Fruit fly (Drosophila melanogaster): Measurements from ENCODE around the gene tgo.

Gene tgo

DNA sequence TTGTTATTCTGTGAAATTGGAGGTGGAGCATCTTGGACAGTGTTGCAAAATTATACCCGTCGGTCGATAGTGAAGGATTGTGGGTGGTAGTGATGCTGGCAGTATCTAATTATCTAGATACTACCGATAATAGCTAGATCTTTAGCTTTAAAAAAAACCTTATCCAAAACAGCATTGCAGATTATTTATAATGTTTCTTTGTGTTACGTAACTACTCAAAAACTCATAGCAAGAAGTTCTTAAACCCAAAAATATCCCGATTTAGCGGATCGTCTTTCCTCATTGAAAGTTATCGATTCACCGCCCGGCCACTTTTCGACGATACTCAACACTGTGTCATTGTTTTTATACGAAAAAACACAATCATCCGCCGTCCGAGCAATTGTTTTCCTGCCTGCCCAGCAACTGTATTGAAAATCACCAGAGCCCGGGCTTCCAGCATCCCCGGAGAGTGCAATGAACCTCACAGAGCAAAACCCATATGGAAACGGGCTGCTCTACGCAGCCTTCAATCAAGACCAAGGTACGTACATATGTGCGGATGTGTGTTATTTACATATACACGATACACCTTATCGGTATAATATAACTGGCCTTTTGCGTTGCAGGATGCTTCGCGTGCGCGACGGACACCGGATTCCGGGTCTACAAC lies 26.8 kb downstream of the tgo start, which contains the start of gene CG11975 (continued):
- TF ChIP-seq Bgb (GFP tag; IDR thresholded peaks at IDR 0.05; ENCODE audit: partially characterized antibody) = peak; percentile 66
- peak; percentile 78 for TF ChIP-seq slp2 (GFP tag; optimal IDR thresholded peaks at IDR 0.05)
- TF ChIP-seq GATAe (GFP tag; conservative IDR thresholded peaks at IDR 0.05) = 0 out of 2 replicates have a peak, but pooled peaks have one; percentile 54
- TF ChIP-seq Hr39 (optimal IDR thresholded peaks at IDR 0.05) = no peak
- TF ChIP-seq ham (GFP tag; IDR thresholded peaks at IDR 0.05) = no peak
- TF ChIP-seq dan (GFP tag; IDR thresholded peaks at IDR 0.05) = no peak
- TF ChIP-seq Dp (GFP tag; optimal IDR thresholded peaks at IDR 0.05) = peak; percentile 3
- peak; percentile 28 for TF ChIP-seq BtbVII (GFP tag; optimal IDR thresholded peaks at IDR 0.05)
- peak; percentile 64 for TF ChIP-seq Atf6 (GFP tag; IDR thresholded peaks at IDR 0.05)
- TF ChIP-seq odd (GFP tag; optimal IDR thresholded peaks at IDR 0.05) = no peak
- peak; percentile 91 for TF ChIP-seq HmgD (GFP tag; optimal IDR thresholded peaks at IDR 0.05)
- peak; percentile 30 for TF ChIP-seq CG4328 (GFP tag; optimal IDR thresholded peaks at IDR 0.05)
- TF ChIP-seq gt (GFP tag; IDR thresholded peaks at IDR 0.05) = no peak
- TF ChIP-seq CG5180 (GFP tag; optimal IDR thresholded peaks at IDR 0.05) = no peak
- TF ChIP-seq CG2129 (GFP tag; IDR thresholded peaks at IDR 0.05; ENCODE audit: partially characterized antibody) = peak; percentile 50; the same call in 1 of the 2 replicates
- TF ChIP-seq CG13123 (GFP tag; optimal IDR thresholded peaks at IDR 0.05) = peak; percentile 36
- peak; percentile 43; the same call in 1 of the 3 replicates for TF ChIP-seq CG14860 (GFP tag; IDR thresholded peaks at IDR 0.05; ENCODE audit: partially characterized antibody)
- TF ChIP-seq Stat92E (GFP tag; optimal IDR thresholded peaks at IDR 0.05) = peak in 1 of 3 experiments; percentile 65
- peak; percentile 58 for TF ChIP-seq ftz-f1 (GFP tag; optimal IDR thresholded peaks at IDR 0.05)
- no peak for TF ChIP-seq nerfin-2 (GFP tag; IDR thresholded peaks at IDR 0.05; ENCODE audit: partially characterized antibody)
- peak; percentile 31 for TF ChIP-seq CG9437 (GFP tag; optimal IDR thresholded peaks at IDR 0.05)
- peak; percentile 79 for TF ChIP-seq Max (GFP tag; optimal IDR thresholded peaks at IDR 0.05)
- 0 out of 2 replicates have a peak, but pooled peaks have one; percentile 12 for TF ChIP-seq Adf1 (GFP tag; IDR thresholded peaks at IDR 0.05)
- peak; percentile 29 for TF ChIP-seq CG16815 (GFP tag; optimal IDR thresholded peaks at IDR 0.05)
- 0 out of 2 replicates have a peak, but pooled peaks have one; percentile 12 for TF ChIP-seq CG14667 (GFP tag; IDR thresholded peaks at IDR 0.05)
- peak; percentile 44 for TF ChIP-seq CG7987 (GFP tag; optimal IDR thresholded peaks at IDR 0.05)
- peak; percentile 83 for TF ChIP-seq Side (GFP tag; optimal IDR thresholded peaks at IDR 0.05)
- peak; percentile 86 for TF ChIP-seq sob (GFP tag; IDR thresholded peaks at IDR 0.05)
- peak; percentile 35 for TF ChIP-seq psq (GFP tag; optimal IDR thresholded peaks at IDR 0.05)
- TF ChIP-seq az2 (GFP tag; optimal IDR thresholded peaks at IDR 0.05) = peak; percentile 73
- TF ChIP-seq CG7745 (tag; optimal IDR thresholded peaks at IDR 0.05) = no peak
- TF ChIP-seq gro (GFP tag; optimal IDR thresholded peaks at IDR 0.05) = peak; percentile 86
- peak; percentile 93 for TF ChIP-seq CG13624 (GFP tag; optimal IDR thresholded peaks at IDR 0.05)
- TF ChIP-seq CG34224 (GFP tag; IDR thresholded peaks at IDR 0.05; ENCODE audit: partially characterized antibody) = peak; percentile 61; the same call in 2 of the 3 replicates
- no peak for TF ChIP-seq CG11696 (GFP tag; IDR thresholded peaks at IDR 0.05)
- peak; percentile 73 for TF ChIP-seq CG1602 (GFP tag; optimal IDR thresholded peaks at IDR 0.05)
- no peak for TF ChIP-seq CG4707 (GFP tag; optimal IDR thresholded peaks at IDR 0.05)
- TF ChIP-seq Taf1 (GFP tag; IDR thresholded peaks at IDR 0.05) = peak; percentile 58
- TF ChIP-seq trem (tag; optimal IDR thresholded peaks at IDR 0.05) = peak; percentile 74
- TF ChIP-seq CG30020 (tag; optimal IDR thresholded peaks at IDR 0.05) = peak; percentile 63
- TF ChIP-seq ttk (GFP tag; IDR thresholded peaks at IDR 0.05) = 0 out of 2 replicates have a peak, but pooled peaks have one; percentile 9
- no peak for TF ChIP-seq CG17612 (GFP tag; IDR thresholded peaks at IDR 0.05)
- TF ChIP-seq CG10431 (GFP tag; optimal IDR thresholded peaks at IDR 0.05) = no peak
- TF ChIP-seq dm (GFP tag; optimal IDR thresholded peaks at IDR 0.05) = peak; percentile 66
- TF ChIP-seq CG12659 (GFP tag; optimal IDR thresholded peaks at IDR 0.05) = peak; percentile 83
- peak; percentile 70 for TF ChIP-seq lbe (GFP tag; optimal IDR thresholded peaks at IDR 0.05)
- peak; percentile 70; the same call in 2 of the 3 replicates for TF ChIP-seq CG11456 (GFP tag; IDR thresholded peaks at IDR 0.05)
- no peak for TF ChIP-seq CG12219 (GFP tag; optimal IDR thresholded peaks at IDR 0.05)
- TF ChIP-seq chn (GFP tag; optimal IDR thresholded peaks at IDR 0.05) = peak; percentile 95

Data from whole organism, embryonic.